Fruit fly (Drosophila melanogaster) whole organism, embryonic: ENCODE data around the gene CG34409.

Experiments
- BtbVII ChIP-seq: fragments of 200-800 bp; sonication (Bioruptor generic); optimal IDR thresholded peaks from 3 replicates; lab custom pipeline; 2017; ENCODE audit warnings: missing biosample characterization, mild to moderate bottlenecking, missing genetic modification characterization
- CG10147 ChIP-seq: fragments of 200-800 bp; sonication (Bioruptor generic); optimal IDR thresholded peaks from 2 replicates; lab custom pipeline; 2019; ENCODE audit warnings: missing biosample characterization, mild to moderate bottlenecking, missing genetic modification characterization, moderate library complexity
- CG13296 ChIP-seq: fragments of 200-800 bp; sonication (Bioruptor generic); optimal IDR thresholded peaks from 3 replicates; lab custom pipeline; 2018; ENCODE audit warnings: missing biosample characterization, mild to moderate bottlenecking, missing genetic modification characterization
- CG14860 ChIP-seq: fragments of 200-800 bp; sonication (Bioruptor generic); IDR thresholded peaks from 3 replicates; pipeline ENCODE4 v1.3.6; 2022; ENCODE audit warnings: missing biosample characterization, missing genetic modification characterization; ENCODE audit not compliant: partially characterized antibody
- CG16813 ChIP-seq: fragments of 200-800 bp; sonication (Bioruptor generic); IDR thresholded peaks from 3 replicates; pipeline ENCODE4 v1.3.6; 2022; ENCODE audit warnings: missing biosample characterization, missing genetic modification characterization; ENCODE audit not compliant: partially characterized antibody
- CG17385 ChIP-seq: fragments of 200-800 bp; sonication (Bioruptor generic); optimal IDR thresholded peaks from 3 replicates; lab custom pipeline; 2018; ENCODE audit warnings: missing biosample characterization, mild to moderate bottlenecking, missing genetic modification characterization
- CG18619 ChIP-seq: fragments of 200-800 bp; sonication (Bioruptor generic); optimal IDR thresholded peaks from 3 replicates; lab custom pipeline; 2017; ENCODE audit warnings: missing biosample characterization, mild to moderate bottlenecking, missing genetic modification characterization
- CG2120 ChIP-seq: fragments of 200-800 bp; sonication (Bioruptor generic); optimal IDR thresholded peaks from 3 replicates; lab custom pipeline; 2016; ENCODE audit warnings: missing biosample characterization, missing genetic modification characterization
- CG31224 ChIP-seq: fragments of 200-800 bp; sonication (Bioruptor generic); IDR thresholded peaks from 2 replicates; pipeline ENCODE4 v1.3.6; 2022; ENCODE audit warnings: missing biosample characterization, missing genetic modification characterization
- CG31365 ChIP-seq: fragments of 200-800 bp; sonication (Bioruptor generic); optimal IDR thresholded peaks from 2 replicates; lab custom pipeline; 2018; ENCODE audit warnings: missing biosample characterization, mild to moderate bottlenecking, missing genetic modification characterization
- CG34224 ChIP-seq: fragments of 200-800 bp; sonication (Bioruptor generic); IDR thresholded peaks from 3 replicates; pipeline ENCODE4 v1.3.6; 2022; ENCODE audit warnings: missing biosample characterization, missing genetic modification characterization; ENCODE audit not compliant: partially characterized antibody
- CG43689 ChIP-seq: fragments of 200-800 bp; sonication (Bioruptor generic); IDR thresholded peaks from 2 replicates; pipeline ENCODE4 v1.3.6; 2022; ENCODE audit warnings: missing biosample characterization, missing genetic modification characterization
- CG5245 ChIP-seq: fragments of 200-800 bp; sonication (Bioruptor generic); optimal IDR thresholded peaks from 3 replicates; lab custom pipeline; 2016; ENCODE audit warnings: missing biosample characterization, missing genetic modification characterization
- CG6175 ChIP-seq: fragments of 200-800 bp; sonication (Bioruptor generic); IDR thresholded peaks from 3 replicates; pipeline ENCODE4 v1.3.6; 2022; ENCODE audit warnings: missing biosample characterization, missing genetic modification characterization
- CG6654 ChIP-seq: fragments of 200-800 bp; sonication (Bioruptor generic); optimal IDR thresholded peaks from 2 replicates; lab custom pipeline; 2017; ENCODE audit warnings: missing biosample characterization, mild to moderate bottlenecking, missing genetic modification characterization
- CG6689 ChIP-seq: fragments of 200-800 bp; sonication (Bioruptor generic); IDR thresholded peaks from 2 replicates; pipeline ENCODE4 v1.3.6; 2022; ENCODE audit warnings: missing biosample characterization, missing genetic modification characterization
- CG6854 ChIP-seq: fragments of 200-800 bp; sonication (Bioruptor generic); optimal IDR thresholded peaks from 3 replicates; lab custom pipeline; 2017; ENCODE audit warnings: missing biosample characterization, mild to moderate bottlenecking, missing genetic modification characterization
- CG7271 ChIP-seq: fragments of 200-800 bp; sonication (Bioruptor generic); optimal IDR thresholded peaks from 2 replicates; lab custom pipeline; 2018; ENCODE audit warnings: missing biosample characterization, mild to moderate bottlenecking, missing genetic modification characterization, moderate library complexity
- CG7745 ChIP-seq: fragments of 200-800 bp; sonication (Bioruptor generic); optimal IDR thresholded peaks from 2 replicates; lab custom pipeline; 2018; ENCODE audit warnings: missing biosample characterization, mild to moderate bottlenecking, missing genetic modification characterization, moderate library complexity
- CG8924 ChIP-seq: fragments of 200-800 bp; optimal IDR thresholded peaks from 3 replicates; lab custom pipeline; 2019; ENCODE audit warnings: missing biosample characterization, mild to moderate bottlenecking, missing genetic modification characterization, moderate library complexity
- CG9797 ChIP-seq: fragments of 200-800 bp; sonication (Bioruptor generic); optimal IDR thresholded peaks from 3 replicates; lab custom pipeline; 2018; ENCODE audit warnings: missing biosample characterization, mild to moderate bottlenecking, missing genetic modification characterization
- H15 ChIP-seq: fragments of 200-800 bp; sonication (Bioruptor generic); IDR thresholded peaks from 3 replicates; pipeline ENCODE4 v1.3.6; 2022; ENCODE audit warnings: missing biosample characterization, missing genetic modification characterization
- Hr39 ChIP-seq: fragments of >200 bp; optimal IDR thresholded peaks from 2 replicates; lab custom pipeline; 2017
- Hsf ChIP-seq: fragments of 200-800 bp; sonication (Bioruptor generic); optimal IDR thresholded peaks from 3 replicates; lab custom pipeline; 2016; ENCODE audit warnings: missing biosample characterization, missing genetic modification characterization
- MBD-R2 ChIP-seq: fragments of 200-800 bp; sonication (Bioruptor generic); IDR thresholded peaks from 2 replicates; pipeline ENCODE4 v1.3.6; 2022; ENCODE audit warnings: missing biosample characterization, missing genetic modification characterization
- NC2β ChIP-seq: fragments of 200-800 bp; sonication (Bioruptor generic); optimal IDR thresholded peaks from 2 replicates; lab custom pipeline; 2016; ENCODE audit warnings: missing biosample characterization, missing genetic modification characterization
- Oaz ChIP-seq: fragments of 200-800 bp; sonication (Bioruptor generic); IDR thresholded peaks from 2 replicates; pipeline ENCODE4 v1.3.6; 2022; ENCODE audit warnings: missing biosample characterization, missing genetic modification characterization
- ab ChIP-seq: fragments of 200-800 bp; sonication (Bioruptor generic); optimal IDR thresholded peaks from 2 replicates; lab custom pipeline; 2016; ENCODE audit warnings: missing biosample characterization, missing genetic modification characterization
- amos ChIP-seq: fragments of 200-800 bp; sonication (Bioruptor generic); IDR thresholded peaks from 2 replicates; pipeline ENCODE4 v1.3.6; 2022; ENCODE audit warnings: missing biosample characterization, missing genetic modification characterization; ENCODE audit not compliant: partially characterized antibody
- caup ChIP-seq: fragments of 200-800 bp; sonication (Bioruptor generic); optimal IDR thresholded peaks from 3 replicates; lab custom pipeline; 2017; ENCODE audit warnings: missing biosample characterization, mild to moderate bottlenecking, missing genetic modification characterization, moderate library complexity; ENCODE audit not compliant: severe bottlenecking
- ci ChIP-seq: fragments of 200-800 bp; sonication (Bioruptor generic); IDR thresholded peaks from 3 replicates; pipeline ENCODE4 v1.3.6; 2022; ENCODE audit warnings: missing biosample characterization, missing genetic modification characterization
- croc ChIP-seq: fragments of 200-800 bp; sonication (Bioruptor generic); conservative IDR thresholded peaks from 3 replicates; pipeline ENCODE4 v1.3.6; 2022; ENCODE audit warnings: missing biosample characterization, missing genetic modification characterization
- da ChIP-seq: fragments of 200-800 bp; sonication (Bioruptor generic); optimal IDR thresholded peaks from 2 replicates; lab custom pipeline; 2016; ENCODE audit warnings: missing biosample characterization, missing genetic modification characterization
- dmrt99B ChIP-seq: fragments of 200-800 bp; sonication (Bioruptor generic); optimal IDR thresholded peaks from 2 replicates; lab custom pipeline; 2018; ENCODE audit warnings: missing biosample characterization, mild to moderate bottlenecking, missing genetic modification characterization, moderate library complexity
- en ChIP-seq: fragments of 200-800 bp; sonication (Bioruptor generic); optimal IDR thresholded peaks from 2 replicates; lab custom pipeline; 2016; ENCODE audit warnings: missing biosample characterization, missing genetic modification characterization
- eve ChIP-seq, 2 experiments: fragments of >200 bp; optimal IDR thresholded peaks; 2 replicates each; lab custom pipeline; 2017; ENCODE audit warnings: missing biosample characterization in 2 of 2, missing genetic modification characterization in 2 of 2
- oc ChIP-seq: fragments of 200-800 bp; sonication (Bioruptor generic); optimal IDR thresholded peaks from 2 replicates; lab custom pipeline; 2018; ENCODE audit warnings: missing biosample characterization, mild to moderate bottlenecking, missing genetic modification characterization, moderate library complexity
- onecut ChIP-seq: fragments of 200-800 bp; sonication (Bioruptor generic); IDR thresholded peaks from 2 replicates; pipeline ENCODE4 v1.3.6; 2022; ENCODE audit warnings: missing biosample characterization, missing genetic modification characterization
- prd ChIP-seq, 3 experiments: fragments of >200 bp in 2 of 3; fragments of 200-800 bp in 1 of 3; sonication (Bioruptor generic) in 1 of 3; optimal IDR thresholded peaks in 2 of 3; IDR thresholded peaks in 1 of 3; 2 replicates in 2 of 3; 3 replicates in 1 of 3; pipeline versions ENCODE4 v1.3.6 to Lab custom; 2017 to 2022; ENCODE audit warnings: missing biosample characterization in 1 of 3, missing genetic modification characterization in 1 of 3
- pros ChIP-seq: fragments of 200-800 bp; sonication (Bioruptor generic); optimal IDR thresholded peaks from 3 replicates; lab custom pipeline; 2019; ENCODE audit warnings: missing biosample characterization, mild to moderate bottlenecking, missing genetic modification characterization, moderate library complexity
- rib ChIP-seq: fragments of 200-800 bp; sonication (Bioruptor generic); IDR thresholded peaks from 2 replicates; pipeline ENCODE4 v1.3.6; 2022; ENCODE audit warnings: missing biosample characterization, missing genetic modification characterization
- row ChIP-seq: fragments of 200-800 bp; sonication (Bioruptor generic); IDR thresholded peaks from 3 replicates; pipeline ENCODE4 v1.3.6; 2022; ENCODE audit warnings: missing biosample characterization, missing genetic modification characterization
- sens-2 ChIP-seq: fragments of 200-800 bp; sonication (Bioruptor generic); IDR thresholded peaks from 2 replicates; pipeline ENCODE4 v1.3.6; 2022; ENCODE audit warnings: missing biosample characterization, missing genetic modification characterization
- slou ChIP-seq: fragments of 200-800 bp; sonication (Bioruptor generic); optimal IDR thresholded peaks from 3 replicates; lab custom pipeline; 2016; ENCODE audit warnings: missing biosample characterization, missing genetic modification characterization
- tgo ChIP-seq: fragments of 200-800 bp; sonication (Bioruptor generic); IDR thresholded peaks from 3 replicates; pipeline ENCODE4 v1.3.6; 2022; ENCODE audit warnings: missing biosample characterization, missing genetic modification characterization
- tio ChIP-seq: fragments of 200-800 bp; sonication (Bioruptor generic); optimal IDR thresholded peaks from 2 replicates; lab custom pipeline; 2017; ENCODE audit warnings: missing biosample characterization, missing genetic modification characterization, inconsistent platforms
- usp ChIP-seq: fragments of >200 bp; optimal IDR thresholded peaks from 2 replicates; lab custom pipeline; 2017; ENCODE audit warnings: missing biosample characterization, missing genetic modification characterization
- wdn ChIP-seq: fragments of 200-800 bp; sonication (Bioruptor generic); IDR thresholded peaks from 2 replicates; pipeline ENCODE4 v1.3.6; 2022; ENCODE audit warnings: missing biosample characterization, missing genetic modification characterization
- zen2 ChIP-seq: fragments of 200-800 bp; sonication (Bioruptor generic); IDR thresholded peaks from 3 replicates; pipeline ENCODE4 v1.3.6; 2022; ENCODE audit warnings: missing biosample characterization, missing genetic modification characterization; ENCODE audit not compliant: partially characterized antibody

Gene CG34409

DNA sequence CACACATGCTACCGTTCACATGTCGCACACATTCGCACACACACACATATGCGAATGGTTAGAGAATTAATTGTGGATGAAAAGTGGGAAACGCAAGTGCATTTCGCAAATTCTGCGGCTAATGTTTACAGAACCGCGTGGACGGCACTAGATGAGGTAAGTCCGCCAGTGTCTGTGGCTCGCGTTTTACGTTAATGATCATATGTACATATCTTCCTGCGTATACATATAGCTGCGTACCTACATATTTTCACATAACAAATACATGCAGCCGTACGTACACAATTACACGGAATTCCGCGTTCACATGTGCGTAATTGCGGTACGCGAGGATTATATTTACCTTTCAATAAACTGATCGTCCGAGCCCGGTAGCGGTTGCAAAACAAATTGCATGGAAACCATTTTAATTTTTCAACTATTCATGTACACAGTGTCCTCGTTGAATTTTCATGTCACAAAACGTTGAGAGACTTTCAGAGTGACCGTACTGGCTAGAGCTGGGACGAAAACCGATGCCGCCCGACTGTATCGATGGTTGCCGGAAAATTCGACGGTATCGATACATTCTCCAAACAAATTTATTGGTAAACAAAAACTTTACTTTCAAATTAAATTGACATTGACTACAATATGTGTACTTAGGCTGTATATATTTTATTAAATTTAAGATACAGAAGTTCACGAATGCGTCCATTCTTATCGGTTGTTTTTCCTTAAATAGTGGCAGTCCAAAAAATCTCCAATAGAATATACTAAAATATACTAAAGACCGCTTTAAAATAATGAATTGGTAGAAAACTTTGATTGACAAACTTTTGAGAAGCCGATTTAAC is 20.8 kb downstream of the CG34409 start, which contains the start of gene hyd (continued):
- TF ChIP-seq tio (GFP tag; lab: Kevin White, UChicago): no peak
- no peak for TF ChIP-seq CG6689
- TF ChIP-seq ab (GFP tag; lab: Kevin White, UChicago): no peak
- no peak for TF ChIP-seq Oaz (GFP tag; lab: Robert Waterston, UW)
- TF ChIP-seq Hsf (GFP tag; lab: Kevin White, UChicago): no peak
- no peak for TF ChIP-seq H15 (GFP tag; lab: Robert Waterston, UW)
- no peak for TF ChIP-seq CG6654
- no peak for TF ChIP-seq sens-2
- TF ChIP-seq oc (tag; lab: Kevin White, UChicago): no peak
- no peak for TF ChIP-seq eve (GFP tag; optimal IDR thresholded peaks at IDR 0.05; lab: Kevin White, UChicago)
- no peak for TF ChIP-seq CG6854 (GFP tag; lab: Kevin White, UChicago)
- no peak for TF ChIP-seq caup (GFP tag; lab: Kevin White, UChicago)
- TF ChIP-seq CG8924 (tag; lab: Kevin White, UChicago): no peak
- no peak for TF ChIP-seq NC2β (GFP tag; lab: Kevin White, UChicago)
- no peak for TF ChIP-seq CG31365
- TF ChIP-seq usp (GFP tag; lab: Kevin White, UChicago): no peak
- TF ChIP-seq croc (GFP tag; lab: Robert Waterston, UW): no peak
- TF ChIP-seq row (GFP tag; lab: Robert Waterston, UW): peak; percentile 48; the same call in 2 of the 3 replicates
- TF ChIP-seq CG17385: no peak
- no peak for TF ChIP-seq CG18619 (GFP tag; lab: Kevin White, UChicago)
- TF ChIP-seq amos (GFP tag; lab: Robert Waterston, UW): peak; percentile 90
- no peak for TF ChIP-seq BtbVII (GFP tag; lab: Kevin White, UChicago)
- no peak for TF ChIP-seq CG13296
- TF ChIP-seq CG2120: no peak
- TF ChIP-seq slou: no peak
- TF ChIP-seq MBD-R2 (GFP tag; lab: Robert Waterston, UW): peak; percentile 54
- TF ChIP-seq da (GFP tag; lab: Kevin White, UChicago): no peak
- no peak for TF ChIP-seq CG6175 (GFP tag; lab: Robert Waterston, UW)
- no peak for TF ChIP-seq ci (GFP tag; lab: Robert Waterston, UW)
- no peak for TF ChIP-seq tgo (GFP tag; lab: Robert Waterston, UW)
- TF ChIP-seq CG10147 (GFP tag; lab: Kevin White, UChicago): no peak
- no peak for TF ChIP-seq pros (GFP tag; lab: Kevin White, UChicago)
- TF ChIP-seq rib (GFP tag; lab: Robert Waterston, UW): no peak
- no peak for TF ChIP-seq CG31224
- TF ChIP-seq CG7745: no peak
- TF ChIP-seq CG14860 (GFP tag; lab: Robert Waterston, UW): peak; percentile 66; the same call in 2 of the 3 replicates
- peak; percentile 66 for TF ChIP-seq zen2 (GFP tag; lab: Robert Waterston, UW)
- peak; percentile 87 for TF ChIP-seq CG16813 (GFP tag; lab: Robert Waterston, UW)
- TF ChIP-seq prd (optimal IDR thresholded peaks at IDR 0.05; lab: Kevin White, UChicago): no peak
- TF ChIP-seq prd (GFP tag; IDR thresholded peaks at IDR 0.05; lab: Robert Waterston, UW): no peak
- TF ChIP-seq CG34224 (GFP tag; lab: Robert Waterston, UW): peak; percentile 74
- peak; percentile 88 for TF ChIP-seq CG9797 (GFP tag; lab: Kevin White, UChicago)
- TF ChIP-seq dmrt99B: no peak
- no peak for TF ChIP-seq CG43689 (GFP tag; lab: Robert Waterston, UW)
- no peak for TF ChIP-seq wdn (GFP tag; lab: Robert Waterston, UW)
- TF ChIP-seq en (GFP tag; lab: Kevin White, UChicago): no peak
- TF ChIP-seq CG7271 (tag; lab: Kevin White, UChicago): no peak
- TF ChIP-seq CG5245 (GFP tag; lab: Kevin White, UChicago): no peak
- TF ChIP-seq Hr39: no peak
- no peak for TF ChIP-seq onecut (GFP tag; lab: Robert Waterston, UW)
